Fruit fly (Drosophila melanogaster): ENCODE results near the gene nes.

The nes gene

DNA sequence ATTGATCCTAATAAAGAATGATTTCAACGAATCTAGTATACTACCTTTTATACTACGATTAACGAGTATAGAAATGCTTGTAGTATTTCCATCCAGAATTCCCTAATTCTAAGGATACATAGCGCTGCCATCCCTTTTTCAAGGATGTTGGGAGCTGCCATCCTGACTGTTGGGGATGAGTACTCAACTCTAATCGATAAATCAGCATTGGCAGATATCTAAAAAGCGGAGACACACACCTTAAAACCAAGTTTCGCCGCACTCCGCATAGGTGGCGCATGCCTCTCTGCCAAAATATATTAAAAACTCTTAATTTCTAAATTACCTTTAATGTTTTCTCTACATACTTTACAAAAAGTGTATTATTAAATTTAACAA is 33.7 kb upstream of the nes start, which contains the start of gene fal:
Gene fal (plus strand): TSS at position 330 of the 378 bp plus-strand sequence.
- TF ChIP-seq row (GFP tag; IDR thresholded peaks at IDR 0.05) (no peak; the same call in 2 of the 3 replicates), CG11093 (GFP tag; IDR thresholded peaks at IDR 0.05) (no peak), hkb (optimal IDR thresholded peaks at IDR 0.05) (no peak), hkb (GFP tag; IDR thresholded peaks at IDR 0.05) (no peak), bowl (GFP tag; IDR thresholded peaks at IDR 0.05) (no peak), CG7372 (GFP tag; IDR thresholded peaks at IDR 0.05) (no peak), gt (GFP tag; IDR thresholded peaks at IDR 0.05) (no peak), p53 (GFP tag; optimal IDR thresholded peaks at IDR 0.05) (no peak), ara (GFP tag; IDR thresholded peaks at IDR 0.05) (no peak), D19B (GFP tag; optimal IDR thresholded peaks at IDR 0.05) (no peak), YL-1 (GFP tag; optimal IDR thresholded peaks at IDR 0.05) (no peak), CG9609 (GFP tag; optimal IDR thresholded peaks at IDR 0.05) (no peak), Kr (GFP tag; optimal IDR thresholded peaks at IDR 0.05) (no peak), ssp (GFP tag; IDR thresholded peaks at IDR 0.05) (peak; percentile 34), CG3847 (GFP tag; IDR thresholded peaks at IDR 0.05) (peak; percentile 30; the same call in 1 of the 2 replicates), NC2β (GFP tag; optimal IDR thresholded peaks at IDR 0.05) (peak; percentile 4), CTCF (GFP tag; optimal IDR thresholded peaks at IDR 0.05) (peak; percentile 95), nmo (GFP tag; optimal IDR thresholded peaks at IDR 0.05) (peak; percentile 63), CG17612 (GFP tag; IDR thresholded peaks at IDR 0.05) (0 out of 2 replicates have a peak, but pooled peaks have one; percentile 4), tin (GFP tag; optimal IDR thresholded peaks at IDR 0.05) (peak; percentile 26), trem (tag; optimal IDR thresholded peaks at IDR 0.05) (peak; percentile 98), Hsf (GFP tag; optimal IDR thresholded peaks at IDR 0.05) (peak; percentile 45), Bgb (GFP tag; IDR thresholded peaks at IDR 0.05; ENCODE audit: partially characterized antibody) (peak; percentile 64), Aef1 (GFP tag; IDR thresholded peaks at IDR 0.05) (no peak; the same call in 2 of the 3 replicates), CG1792 (GFP tag; optimal IDR thresholded peaks at IDR 0.05) (no peak), Elba2 (GFP tag; optimal IDR thresholded peaks at IDR 0.05) (peak; percentile 8), CG17568 (GFP tag; optimal IDR thresholded peaks at IDR 0.05) (no peak), inv (GFP tag; IDR thresholded peaks at IDR 0.05; ENCODE audit: partially characterized antibody) (peak; percentile 23; the same call in 1 of the 2 replicates), CG10654 (GFP tag; optimal IDR thresholded peaks at IDR 0.05) (peak; percentile 13), CG43689 (GFP tag; IDR thresholded peaks at IDR 0.05) (no peak), CG17359 (tag; optimal IDR thresholded peaks at IDR 0.05) (no peak), Taf1 (GFP tag; IDR thresholded peaks at IDR 0.05) (no peak), zen (tag; optimal IDR thresholded peaks at IDR 0.05) (peak; percentile 20), pum (GFP tag; optimal IDR thresholded peaks at IDR 0.05) (peak; percentile 12), zfh2 (GFP tag; optimal IDR thresholded peaks at IDR 0.05) (peak; percentile 28), CG32532 (GFP tag; IDR thresholded peaks at IDR 0.05) (peak; percentile 60; the same call in 1 of the 2 replicates), vvl (GFP tag; IDR thresholded peaks at IDR 0.05) (peak; percentile 13; the same call in 1 of the 2 replicates), CG12299 (tag; optimal IDR thresholded peaks at IDR 0.05) (no peak), onecut (GFP tag; IDR thresholded peaks at IDR 0.05) (peak; percentile 22; the same call in 1 of the 2 replicates), Scr (GFP tag; IDR thresholded peaks at IDR 0.05; ENCODE audit: partially characterized antibody) (peak; percentile 55; the same call in 1 of the 2 replicates), Gug (GFP tag; IDR thresholded peaks at IDR 0.05) (peak; percentile 9; the same call in 1 of the 4 replicates), H2.0 (GFP tag; IDR thresholded peaks at IDR 0.05) (no peak), CG30403 (GFP tag; optimal IDR thresholded peaks at IDR 0.05) (peak; percentile 41), sob (GFP tag; IDR thresholded peaks at IDR 0.05) (peak; percentile 32; the same call in 1 of the 2 replicates), zf30C (GFP tag; optimal IDR thresholded peaks at IDR 0.05) (no peak), Abd-B (GFP tag; optimal IDR thresholded peaks at IDR 0.05) (peak; percentile 32), so (GFP tag; IDR thresholded peaks at IDR 0.05) (no peak), Neu2 (GFP tag; optimal IDR thresholded peaks at IDR 0.05; ENCODE audit: borderline replicate concordance) (no peak), ase (GFP tag; IDR thresholded peaks at IDR 0.05) (0 out of 3 replicates have a peak, but pooled peaks have one; percentile 7), CG8290 (GFP tag; optimal IDR thresholded peaks at IDR 0.05) (peak; percentile 79), CG8290 (tag; optimal IDR thresholded peaks at IDR 0.05) (no peak), CG1832 (GFP tag; optimal IDR thresholded peaks at IDR 0.05) (no peak), tgo (GFP tag; IDR thresholded peaks at IDR 0.05) (peak; percentile 23; the same call in 1 of the 3 replicates)

Data from whole organism, embryonic.